Worm (Caenorhabditis elegans) whole organism, L2 larva: ENCODE data around the gene F11A5.13.
A peak's percentile ranks its signal among the peaks of the same experiment; 100 is the strongest.

Experiments used
- F13H6.1 ChIP-seq: sonication (generic microtip); optimal IDR thresholded peaks from 2 replicates; lab custom pipeline; 2016; ENCODE audit warnings: missing genetic modification characterization, missing compliant biosample characterization
- Y55F3AM.14 ChIP-seq: fragments of 200-800 bp; sonication (Bioruptor generic); optimal IDR thresholded peaks from 2 replicates; lab custom pipeline; 2018; ENCODE audit warnings: mild to moderate bottlenecking, missing genetic modification characterization, missing compliant biosample characterization
- ZK546.5 ChIP-seq: sonication (generic microtip); optimal IDR thresholded peaks from 2 replicates; lab custom pipeline; 2017; ENCODE audit warnings: missing biosample characterization, missing genetic modification characterization
- aly-2 ChIP-seq: fragments of 150-350 bp; optimal IDR thresholded peaks from 2 replicates; lab custom pipeline; 2014; ENCODE audit warnings: missing biosample characterization, missing genetic modification characterization
- ama-1 ChIP-seq: fragments of 150-350 bp; optimal IDR thresholded peaks from 2 replicates; lab custom pipeline; 2018; ENCODE audit warnings: inconsistent platforms
- blmp-1 ChIP-seq: sonication (generic microtip); optimal IDR thresholded peaks from 2 replicates; lab custom pipeline; 2017; ENCODE audit warnings: missing genetic modification characterization, mild to moderate bottlenecking, missing compliant biosample characterization, antibody characterized with exemption, moderate library complexity; ENCODE audit not compliant: insufficient read depth
- ceh-16 ChIP-seq: fragments of 150-350 bp; optimal IDR thresholded peaks from 2 replicates; lab custom pipeline; 2014; ENCODE audit warnings: missing biosample characterization, missing genetic modification characterization
- ceh-82 ChIP-seq: fragments of 150-350 bp; optimal IDR thresholded peaks from 2 replicates; lab custom pipeline; 2014; ENCODE audit warnings: missing biosample characterization, missing genetic modification characterization
- dmd-4 ChIP-seq: sonication (generic microtip); optimal IDR thresholded peaks from 2 replicates; lab custom pipeline; 2017; ENCODE audit warnings: missing biosample characterization, missing genetic modification characterization
- elt-1 ChIP-seq: fragments of 150-350 bp; optimal IDR thresholded peaks from 2 replicates; lab custom pipeline; 2014; ENCODE audit warnings: missing biosample characterization, missing genetic modification characterization
- elt-3 ChIP-seq: sonication (generic microtip); optimal IDR thresholded peaks from 2 replicates; lab custom pipeline; 2017; ENCODE audit warnings: missing biosample characterization, missing genetic modification characterization
- fos-1 ChIP-seq: fragments of 150-350 bp; optimal IDR thresholded peaks from 2 replicates; lab custom pipeline; 2014; ENCODE audit warnings: missing biosample characterization, missing genetic modification characterization
- gmeb-1 ChIP-seq: fragments of 150-350 bp; optimal IDR thresholded peaks from 2 replicates; lab custom pipeline; 2014; ENCODE audit warnings: missing biosample characterization, missing genetic modification characterization
- lin-11 ChIP-seq: fragments of 150-350 bp; sonication (generic microtip); optimal IDR thresholded peaks from 2 replicates; lab custom pipeline; 2014; ENCODE audit warnings: missing biosample characterization, missing genetic modification characterization, inconsistent platforms, mixed read lengths
- lin-39 ChIP-seq: fragments of 150-350 bp; optimal IDR thresholded peaks from 2 replicates; lab custom pipeline; 2014; ENCODE audit warnings: missing biosample characterization, missing genetic modification reagents, missing genetic modification characterization
- lsy-2 ChIP-seq, 2 experiments: fragments of 150-350 bp in 1 of 2; sonication (generic microtip) in 1 of 2; optimal IDR thresholded peaks; 2 replicates each; lab custom pipeline; 2014 to 2017; ENCODE audit warnings: missing biosample characterization in 2 of 2, missing genetic modification characterization in 2 of 2
- mab-5 ChIP-seq: fragments of 150-350 bp; optimal IDR thresholded peaks from 2 replicates; lab custom pipeline; 2014; ENCODE audit warnings: missing biosample characterization, missing genetic modification characterization
- nhr-10 ChIP-seq: sonication (generic microtip); optimal IDR thresholded peaks from 2 replicates; lab custom pipeline; 2017; ENCODE audit warnings: missing biosample characterization, missing genetic modification characterization
- nhr-11 ChIP-seq: fragments of 150-350 bp; optimal IDR thresholded peaks from 2 replicates; lab custom pipeline; 2014; ENCODE audit warnings: missing biosample characterization, missing genetic modification characterization
- nhr-21 ChIP-seq: fragments of 150-350 bp; optimal IDR thresholded peaks from 2 replicates; lab custom pipeline; 2014; ENCODE audit warnings: missing biosample characterization, missing genetic modification characterization
- nhr-23 ChIP-seq: fragments of 150-350 bp; optimal IDR thresholded peaks from 2 replicates; lab custom pipeline; 2014; ENCODE audit warnings: missing biosample characterization, missing genetic modification reagents, missing genetic modification characterization
- nhr-237 ChIP-seq: fragments of 150-350 bp; optimal IDR thresholded peaks from 2 replicates; lab custom pipeline; 2014; ENCODE audit warnings: missing biosample characterization, missing genetic modification characterization
- nhr-25 ChIP-seq: fragments of 150-350 bp; sonication (generic microtip); optimal IDR thresholded peaks from 3 replicates; lab custom pipeline; 2014; ENCODE audit warnings: missing biosample characterization, missing genetic modification characterization
- nhr-6 ChIP-seq: fragments of 150-350 bp; optimal IDR thresholded peaks from 2 replicates; lab custom pipeline; 2014; ENCODE audit warnings: missing biosample characterization, missing genetic modification characterization
- peb-1 ChIP-seq: fragments of 150-350 bp; optimal IDR thresholded peaks from 2 replicates; lab custom pipeline; 2014; ENCODE audit warnings: missing biosample characterization, missing genetic modification characterization
- skn-1 ChIP-seq: sonication (generic microtip); optimal IDR thresholded peaks from 2 replicates; lab custom pipeline; 2017; ENCODE audit warnings: missing biosample characterization, missing genetic modification characterization
- sma-3 ChIP-seq: sonication (generic microtip); optimal IDR thresholded peaks from 2 replicates; lab custom pipeline; 2016; ENCODE audit warnings: missing genetic modification reagents, missing genetic modification characterization, missing compliant biosample characterization
- sma-9 ChIP-seq, 2 experiments: fragments of 150-350 bp in 1 of 2; sonication (generic microtip) in 1 of 2; optimal IDR thresholded peaks; 2 replicates each; lab custom pipeline; 2014 to 2016; ENCODE audit warnings: missing genetic modification characterization in 2 of 2, mild to moderate bottlenecking in 1 of 2, missing biosample characterization in 1 of 2, missing compliant biosample characterization in 1 of 2, missing genetic modification reagents in 1 of 2, moderate library complexity in 1 of 2
- unc-55 ChIP-seq: fragments of 150-350 bp; sonication (generic microtip); optimal IDR thresholded peaks from 3 replicates; lab custom pipeline; 2014; ENCODE audit warnings: missing biosample characterization, missing genetic modification reagents, missing genetic modification characterization
- zag-1 ChIP-seq: fragments of 150-350 bp; optimal IDR thresholded peaks from 2 replicates; lab custom pipeline; 2014; ENCODE audit warnings: missing biosample characterization, missing genetic modification characterization
- ztf-1 ChIP-seq: fragments of 200-800 bp; sonication (Bioruptor generic); conservative IDR thresholded peaks from 2 replicates; pipeline ENCODE4 v1.3.6; 2022; ENCODE audit warnings: missing genetic modification characterization, missing compliant biosample characterization
- ztf-11 ChIP-seq: sonication (generic microtip); optimal IDR thresholded peaks from 2 replicates; lab custom pipeline; 2017; ENCODE audit warnings: missing biosample characterization, missing genetic modification characterization
- ztf-4 ChIP-seq: fragments of 150-350 bp; optimal IDR thresholded peaks from 2 replicates; lab custom pipeline; 2014; ENCODE audit warnings: missing biosample characterization, missing genetic modification characterization

The F11A5.13 gene

DNA sequence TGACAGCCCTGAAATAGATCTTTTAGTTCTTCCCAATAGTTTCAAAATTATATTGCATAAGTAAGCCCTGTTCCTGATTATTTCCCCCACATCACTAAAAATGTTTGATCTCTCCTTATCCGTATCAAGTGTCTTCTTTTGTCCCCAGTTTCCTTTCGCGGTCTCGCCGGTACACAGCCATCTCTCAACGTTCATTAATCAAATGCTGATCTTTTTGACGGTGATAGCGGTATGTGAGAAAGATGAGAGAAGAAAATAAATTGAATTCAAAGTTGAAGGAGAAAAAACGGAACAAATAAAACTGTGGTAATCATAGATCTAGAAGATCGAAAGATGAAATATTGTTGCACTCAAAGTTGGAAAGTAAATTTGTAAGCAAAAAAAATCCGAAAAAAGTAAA is 14.8 kb downstream of the F11A5.13 start:
- peak; percentile 61 for TF ChIP-seq nhr-21
- no peak for TF ChIP-seq ama-1 (lab: Kevin White, UChicago)
- no peak for TF ChIP-seq skn-1 (tag; lab: Kevin White, UChicago)
- peak; percentile 76 for TF ChIP-seq sma-9 (GFP tag; optimal IDR thresholded peaks at IDR 0.05; lab: Kevin White, UChicago)
- TF ChIP-seq sma-9 (tag; optimal IDR thresholded peaks at IDR 0.05; lab: Kevin White, UChicago), result no peak
- no peak for TF ChIP-seq nhr-25
- no peak for TF ChIP-seq lin-39
- TF ChIP-seq zag-1, result no peak
- no peak for TF ChIP-seq Y55F3AM.14 (GFP tag; lab: Kevin White, UChicago)
- TF ChIP-seq ztf-4, result no peak
- no peak for TF ChIP-seq ztf-1 (GFP tag; lab: Robert Waterston, UW)
- no peak for TF ChIP-seq ceh-16 (tag; lab: Kevin White, UChicago)
- TF ChIP-seq lsy-2 (tag; optimal IDR thresholded peaks at IDR 0.05; lab: Kevin White, UChicago), result no peak
- TF ChIP-seq, all 48 proteins: peak for 2

DNA sequence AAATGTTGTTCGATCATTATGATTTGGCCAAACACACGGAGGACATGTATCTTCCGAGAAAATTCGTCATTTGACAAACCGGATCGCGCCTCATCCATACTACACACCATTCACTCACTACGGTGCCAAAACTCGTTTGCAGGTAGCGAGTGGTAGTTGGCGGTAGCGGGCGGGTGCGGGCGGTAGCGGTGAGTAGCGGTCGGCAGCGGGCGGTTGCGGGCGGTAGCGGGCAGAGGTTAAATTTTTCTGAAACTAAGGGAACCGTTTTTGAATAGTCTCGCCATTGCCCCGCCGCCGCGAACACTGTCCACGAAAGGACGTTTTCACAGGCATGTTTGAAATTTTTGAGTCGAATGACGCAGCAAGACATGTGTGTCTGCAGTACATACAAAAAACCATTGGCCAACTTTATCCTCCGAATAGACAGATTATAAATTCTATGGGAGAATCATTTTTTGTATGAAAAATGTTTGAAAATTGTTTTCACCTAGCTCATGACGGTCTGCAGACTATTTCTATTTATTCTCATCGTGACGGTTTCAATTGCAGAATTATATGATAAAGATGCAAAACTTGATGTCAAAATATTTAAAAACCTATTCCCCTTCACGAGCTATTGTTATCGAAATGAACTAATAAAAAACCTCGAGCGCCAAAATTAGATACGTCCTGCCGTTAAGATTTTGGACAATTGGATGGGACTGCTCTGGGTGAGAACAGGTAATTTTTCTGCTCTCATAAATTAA is 16.1 kb downstream of the F11A5.13 start, which contains the start of gene F11A5.16:
TSS of gene F11A5.16 (plus strand) at position 696 of the 746 bp plus-strand sequence.
- TF ChIP-seq nhr-6 (tag; lab: Kevin White, UChicago) (no peak), F13H6.1 (tag; lab: Kevin White, UChicago) (no peak), lin-39 (no peak), blmp-1 (tag; lab: Kevin White, UChicago) (no peak), elt-1 (no peak), elt-3 (tag; lab: Kevin White, UChicago) (no peak)
- TF ChIP-seq, all 48 proteins: peak for 0

DNA sequence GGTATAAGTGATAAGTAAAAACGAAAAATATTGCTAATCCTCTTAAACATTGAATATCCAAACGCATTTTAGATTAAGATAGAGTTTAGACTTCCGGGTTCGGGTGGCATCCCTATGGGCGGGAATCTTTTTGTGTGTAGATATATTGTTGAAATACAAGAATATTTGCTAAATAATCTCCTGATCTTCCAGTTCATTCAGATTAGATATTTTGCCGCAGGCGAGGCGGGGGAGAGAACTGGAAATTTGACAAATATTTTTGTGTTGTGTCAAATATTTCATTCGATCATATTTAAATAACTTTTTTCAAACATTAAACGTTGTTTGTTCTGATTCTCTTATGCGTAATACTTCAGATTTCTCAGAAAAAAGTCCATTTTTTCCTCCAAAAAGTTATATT is 16.6 kb downstream of the F11A5.13 start, which contains the start of gene oac-15:
TSS of gene oac-15 (minus strand) at position 101 of the 400 bp plus-strand sequence.
- TF ChIP-seq ztf-11 (tag; lab: Kevin White, UChicago) (no peak), aly-2 (tag; lab: Kevin White, UChicago) (no peak), nhr-10 (no peak), dmd-4 (no peak), unc-55 (no peak)

DNA sequence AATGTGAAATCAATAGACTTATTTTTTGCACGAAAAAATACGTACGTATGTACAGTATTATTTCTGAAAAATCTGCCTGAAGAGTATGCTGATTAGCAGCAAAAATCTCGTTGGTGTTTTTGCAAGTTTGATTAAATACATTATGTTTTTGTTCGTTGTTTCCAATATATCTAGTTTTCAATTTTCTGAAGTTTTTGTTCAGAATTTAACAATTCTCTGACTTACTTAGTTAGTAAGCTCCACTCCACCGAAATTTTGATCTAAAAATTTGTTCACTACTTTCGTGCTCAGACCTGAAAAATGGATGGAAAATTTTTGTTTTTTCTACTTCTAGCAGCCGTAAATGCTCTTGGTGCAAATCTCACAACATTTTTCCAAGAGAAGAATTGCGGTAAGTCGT is 21.6 kb downstream of the F11A5.13 start, which contains the start of gene irld-26:
TSS of gene irld-26 (plus strand) at position 301 of the 400 bp plus-strand sequence.
- TF ChIP-seq ztf-11 (tag; lab: Kevin White, UChicago) (no peak), mab-5 (tag; lab: Kevin White, UChicago) (no peak), peb-1 (tag; lab: Kevin White, UChicago) (no peak)

DNA sequence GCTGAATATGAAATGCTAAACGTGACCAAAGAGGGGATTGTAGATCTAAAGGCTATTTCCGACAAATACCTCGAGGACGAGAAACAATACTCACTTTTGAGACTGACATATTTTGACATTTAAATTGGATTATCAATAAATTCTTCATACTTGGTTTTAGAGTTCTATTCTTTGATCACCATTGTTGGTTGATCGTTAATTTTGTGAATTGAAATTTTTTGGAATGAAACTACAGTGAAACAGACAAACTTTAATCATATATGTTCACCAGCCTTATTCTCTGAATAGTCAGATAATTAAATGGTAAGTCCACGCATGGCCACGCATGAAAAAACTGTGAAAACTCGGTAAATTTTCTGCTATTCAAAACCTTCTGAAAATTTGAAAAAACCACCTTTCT is 23.9 kb downstream of the F11A5.13 start, which contains the start of gene F11A5.18:
TSS of gene F11A5.18 (plus strand) at position 301 of the 400 bp plus-strand sequence.
- no peak for TF ChIP-seq fos-1 (tag; lab: Kevin White, UChicago)
- TF ChIP-seq mab-5 (tag; lab: Kevin White, UChicago), result no peak
- no peak for TF ChIP-seq nhr-11 (tag; lab: Kevin White, UChicago)
- TF ChIP-seq nhr-23 (tag; lab: Kevin White, UChicago), result no peak
- TF ChIP-seq lin-11 (tag; lab: Kevin White, UChicago), result no peak
- TF ChIP-seq lin-39, result no peak
- no peak for TF ChIP-seq gmeb-1 (tag; lab: Kevin White, UChicago)
- TF ChIP-seq ceh-82 (tag; lab: Kevin White, UChicago), result no peak
- no peak for TF ChIP-seq sma-3 (GFP tag; lab: Kevin White, UChicago)
- no peak for TF ChIP-seq nhr-21
- no peak for TF ChIP-seq unc-55
- TF ChIP-seq ceh-16 (tag; lab: Kevin White, UChicago), result no peak
- no peak for TF ChIP-seq nhr-6 (tag; lab: Kevin White, UChicago)
- TF ChIP-seq peb-1 (tag; lab: Kevin White, UChicago), result no peak
- TF ChIP-seq nhr-237, result no peak
- TF ChIP-seq ZK546.5 (tag; lab: Kevin White, UChicago), result no peak
